In the genomic region with DNA sequence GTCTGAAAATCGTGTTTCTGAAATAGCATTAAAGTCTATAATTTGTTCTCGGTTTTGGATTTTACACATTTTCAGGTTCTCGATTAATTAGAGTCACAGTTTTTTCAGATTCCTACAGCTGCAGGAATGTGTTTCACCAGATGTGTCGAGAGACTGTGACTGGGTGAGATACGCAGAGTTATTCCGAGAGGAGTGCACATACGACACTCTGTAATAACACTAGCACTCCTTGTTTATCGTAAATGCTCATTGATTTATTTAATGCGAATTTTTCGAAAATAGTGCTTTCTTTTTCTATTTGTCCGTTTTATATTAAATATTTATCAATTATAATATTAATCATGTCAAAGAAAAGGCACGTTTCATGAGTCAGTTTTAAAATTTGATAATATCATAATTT, we compare ENCODE assay signal across 2 worm cellular contexts.
TF ChIP-seq lines count a peak whose summit lies in the region.

A gene (plus strand): TSS at position 243 of the 400 bp plus-strand sequence.

TF ChIP-seq in whole organism, L1 larva, 84 proteins besides CTCF, POLR2A, EP300 and RAD21 (continued from another document):
- peak; percentile 25 for TF ChIP-seq nhr-71 (tag; optimal IDR thresholded peaks at IDR 0.05; lab: Kevin White, UChicago)
- no peak for TF ChIP-seq tbx-2 (tag; optimal IDR thresholded peaks at IDR 0.05; lab: Kevin White, UChicago)

TF ChIP-seq in whole organism, L2 larva, 48 proteins besides CTCF, POLR2A, EP300 and RAD21 (continued from another document):
- TF ChIP-seq F13H6.1 (tag; optimal IDR thresholded peaks at IDR 0.05; lab: Kevin White, UChicago) (no peak), aly-2 (tag; optimal IDR thresholded peaks at IDR 0.05; lab: Kevin White, UChicago) (no peak), ztf-11 (tag; optimal IDR thresholded peaks at IDR 0.05; lab: Kevin White, UChicago) (no peak), lin-39 (tag; optimal IDR thresholded peaks at IDR 0.05; lab: Kevin White, UChicago) (no peak), lsy-2 (tag; optimal IDR thresholded peaks at IDR 0.05; lab: Kevin White, UChicago) (peak in 1 of 2 experiments; percentile 60), mbf-1 (tag; optimal IDR thresholded peaks at IDR 0.05; lab: Kevin White, UChicago) (no peak), nhr-25 (tag; optimal IDR thresholded peaks at IDR 0.05; lab: Kevin White, UChicago) (no peak), R02D3.7 (tag; optimal IDR thresholded peaks at IDR 0.05; lab: Kevin White, UChicago) (no peak), nhr-237 (tag; optimal IDR thresholded peaks at IDR 0.05; lab: Kevin White, UChicago) (no peak), lin-13 (GFP tag; optimal IDR thresholded peaks at IDR 0.05; lab: Kevin White, UChicago) (no peak), nhr-6 (tag; optimal IDR thresholded peaks at IDR 0.05; lab: Kevin White, UChicago) (no peak), sem-4 (tag; optimal IDR thresholded peaks at IDR 0.05; lab: Kevin White, UChicago) (no peak), C34F6.9 (tag; optimal IDR thresholded peaks at IDR 0.05; lab: Kevin White, UChicago) (peak; percentile 34), egl-27 (tag; optimal IDR thresholded peaks at IDR 0.05; lab: Kevin White, UChicago) (no peak), Y55F3AM.14 (GFP tag; optimal IDR thresholded peaks at IDR 0.05; lab: Kevin White, UChicago) (no peak), nhr-11 (tag; optimal IDR thresholded peaks at IDR 0.05; lab: Kevin White, UChicago) (no peak), unc-62 (GFP tag; optimal IDR thresholded peaks at IDR 0.05; lab: Kevin White, UChicago) (no peak), mab-5 (tag; optimal IDR thresholded peaks at IDR 0.05; lab: Kevin White, UChicago) (no peak), blmp-1 (tag; optimal IDR thresholded peaks at IDR 0.05; lab: Kevin White, UChicago; ENCODE audit: insufficient read depth) (no peak), elt-1 (tag; optimal IDR thresholded peaks at IDR 0.05; lab: Kevin White, UChicago) (no peak), nhr-129 (tag; optimal IDR thresholded peaks at IDR 0.05; lab: Kevin White, UChicago) (peak; percentile 16)
TF ChIP-seq in whole organism, L2 larva: peak in this region for 4.
